Fruit fly (Drosophila melanogaster): Measurements from ENCODE around the gene fz2.

- TF ChIP-seq Abd-B (GFP tag; optimal IDR thresholded peaks at IDR 0.05): no peak
- TF ChIP-seq Myc (optimal IDR thresholded peaks at IDR 0.05): no peak
- no peak for TF ChIP-seq woc (GFP tag; optimal IDR thresholded peaks at IDR 0.05)
- no peak for TF ChIP-seq br (GFP tag; optimal IDR thresholded peaks at IDR 0.05)
- no peak for TF ChIP-seq CG9705 (GFP tag; optimal IDR thresholded peaks at IDR 0.05)
- TF ChIP-seq HLH106 (tag; optimal IDR thresholded peaks at IDR 0.05): no peak
- no peak for TF ChIP-seq Dfd (GFP tag; optimal IDR thresholded peaks at IDR 0.05)
Observed at dm6 chr3L:19190198-19190597, 45.0 kb downstream of the fz2 start.
